Worm (Caenorhabditis elegans) whole organism, L2 larva: Measurements from ENCODE around the gene Y62F5A.10.
"Not testable (repeated sequence)": the region's sequence is repeated elsewhere in the genome, so short reads cannot be mapped to it uniquely, and the experiment has no call there.

Experiments
- C34F6.9 ChIP-seq: fragments of 150-350 bp; optimal IDR thresholded peaks from 2 replicates; lab custom pipeline; 2014; ENCODE audit warnings: missing biosample characterization, missing genetic modification characterization
- F13H6.1 ChIP-seq: sonication (generic microtip); optimal IDR thresholded peaks from 2 replicates; lab custom pipeline; 2016; ENCODE audit warnings: missing genetic modification characterization, missing compliant biosample characterization
- Y55F3AM.14 ChIP-seq: fragments of 200-800 bp; sonication (Bioruptor generic); optimal IDR thresholded peaks from 2 replicates; lab custom pipeline; 2018; ENCODE audit warnings: mild to moderate bottlenecking, missing genetic modification characterization, missing compliant biosample characterization
- ZK546.5 ChIP-seq: sonication (generic microtip); optimal IDR thresholded peaks from 2 replicates; lab custom pipeline; 2017; ENCODE audit warnings: missing biosample characterization, missing genetic modification characterization
- aly-2 ChIP-seq: fragments of 150-350 bp; optimal IDR thresholded peaks from 2 replicates; lab custom pipeline; 2014; ENCODE audit warnings: missing biosample characterization, missing genetic modification characterization
- ama-1 ChIP-seq: fragments of 150-350 bp; optimal IDR thresholded peaks from 2 replicates; lab custom pipeline; 2018; ENCODE audit warnings: inconsistent platforms
- ceh-82 ChIP-seq: fragments of 150-350 bp; optimal IDR thresholded peaks from 2 replicates; lab custom pipeline; 2014; ENCODE audit warnings: missing biosample characterization, missing genetic modification characterization
- crh-2 ChIP-seq: sonication (generic microtip); optimal IDR thresholded peaks from 2 replicates; lab custom pipeline; 2017; ENCODE audit warnings: missing biosample characterization, missing genetic modification characterization
- dmd-4 ChIP-seq: sonication (generic microtip); optimal IDR thresholded peaks from 2 replicates; lab custom pipeline; 2017; ENCODE audit warnings: missing biosample characterization, missing genetic modification characterization
- egl-27 ChIP-seq: sonication (generic microtip); optimal IDR thresholded peaks from 3 replicates; lab custom pipeline; 2017; ENCODE audit warnings: missing biosample characterization, missing genetic modification reagents, missing genetic modification characterization
- elt-3 ChIP-seq: sonication (generic microtip); optimal IDR thresholded peaks from 2 replicates; lab custom pipeline; 2017; ENCODE audit warnings: missing biosample characterization, missing genetic modification characterization
- fos-1 ChIP-seq: fragments of 150-350 bp; optimal IDR thresholded peaks from 2 replicates; lab custom pipeline; 2014; ENCODE audit warnings: missing biosample characterization, missing genetic modification characterization
- gmeb-1 ChIP-seq: fragments of 150-350 bp; optimal IDR thresholded peaks from 2 replicates; lab custom pipeline; 2014; ENCODE audit warnings: missing biosample characterization, missing genetic modification characterization
- lin-11 ChIP-seq: fragments of 150-350 bp; sonication (generic microtip); optimal IDR thresholded peaks from 2 replicates; lab custom pipeline; 2014; ENCODE audit warnings: missing biosample characterization, missing genetic modification characterization, inconsistent platforms, mixed read lengths
- lin-13 ChIP-seq: fragments of 150-350 bp; optimal IDR thresholded peaks from 2 replicates; lab custom pipeline; 2014; ENCODE audit warnings: missing biosample characterization, missing genetic modification reagents, missing genetic modification characterization
- lin-39 ChIP-seq: fragments of 150-350 bp; optimal IDR thresholded peaks from 2 replicates; lab custom pipeline; 2014; ENCODE audit warnings: missing biosample characterization, missing genetic modification reagents, missing genetic modification characterization
- lsy-2 ChIP-seq, 2 experiments: fragments of 150-350 bp in 1 of 2; sonication (generic microtip) in 1 of 2; optimal IDR thresholded peaks; 2 replicates each; lab custom pipeline; 2014 to 2017; ENCODE audit warnings: missing biosample characterization in 2 of 2, missing genetic modification characterization in 2 of 2
- mab-5 ChIP-seq: fragments of 150-350 bp; optimal IDR thresholded peaks from 2 replicates; lab custom pipeline; 2014; ENCODE audit warnings: missing biosample characterization, missing genetic modification characterization
- mbf-1 ChIP-seq: sonication (generic microtip); optimal IDR thresholded peaks from 2 replicates; lab custom pipeline; 2017; ENCODE audit warnings: missing biosample characterization, missing genetic modification characterization
- mdl-1 ChIP-seq, 2 experiments: fragments of 150-350 bp in 1 of 2; sonication (generic microtip) in 1 of 2; optimal IDR thresholded peaks; 2 replicates each; lab custom pipeline; 2017; ENCODE audit warnings: missing biosample characterization in 2 of 2, missing genetic modification characterization in 2 of 2
- nhr-129 ChIP-seq: fragments of 150-350 bp; optimal IDR thresholded peaks from 2 replicates; lab custom pipeline; 2014; ENCODE audit warnings: missing biosample characterization, missing genetic modification characterization
- nhr-21 ChIP-seq: fragments of 150-350 bp; optimal IDR thresholded peaks from 2 replicates; lab custom pipeline; 2014; ENCODE audit warnings: missing biosample characterization, missing genetic modification characterization
- nhr-237 ChIP-seq: fragments of 150-350 bp; optimal IDR thresholded peaks from 2 replicates; lab custom pipeline; 2014; ENCODE audit warnings: missing biosample characterization, missing genetic modification characterization
- nhr-25 ChIP-seq: fragments of 150-350 bp; sonication (generic microtip); optimal IDR thresholded peaks from 3 replicates; lab custom pipeline; 2014; ENCODE audit warnings: missing biosample characterization, missing genetic modification characterization
- nhr-6 ChIP-seq: fragments of 150-350 bp; optimal IDR thresholded peaks from 2 replicates; lab custom pipeline; 2014; ENCODE audit warnings: missing biosample characterization, missing genetic modification characterization
- nhr-77 ChIP-seq: fragments of 150-350 bp; optimal IDR thresholded peaks from 2 replicates; lab custom pipeline; 2014; ENCODE audit warnings: missing biosample characterization, missing genetic modification characterization
- peb-1 ChIP-seq: fragments of 150-350 bp; optimal IDR thresholded peaks from 2 replicates; lab custom pipeline; 2014; ENCODE audit warnings: missing biosample characterization, missing genetic modification characterization
- sem-4 ChIP-seq: fragments of 150-350 bp; optimal IDR thresholded peaks from 2 replicates; lab custom pipeline; 2014; ENCODE audit warnings: missing biosample characterization, missing genetic modification reagents, missing genetic modification characterization
- skn-1 ChIP-seq: sonication (generic microtip); optimal IDR thresholded peaks from 2 replicates; lab custom pipeline; 2017; ENCODE audit warnings: missing biosample characterization, missing genetic modification characterization
- sma-3 ChIP-seq: sonication (generic microtip); optimal IDR thresholded peaks from 2 replicates; lab custom pipeline; 2016; ENCODE audit warnings: missing genetic modification reagents, missing genetic modification characterization, missing compliant biosample characterization
- sma-9 ChIP-seq, 2 experiments: fragments of 150-350 bp in 1 of 2; sonication (generic microtip) in 1 of 2; optimal IDR thresholded peaks; 2 replicates each; lab custom pipeline; 2014 to 2016; ENCODE audit warnings: missing genetic modification characterization in 2 of 2, mild to moderate bottlenecking in 1 of 2, missing biosample characterization in 1 of 2, missing compliant biosample characterization in 1 of 2, missing genetic modification reagents in 1 of 2, moderate library complexity in 1 of 2
- snpc-4 ChIP-seq: fragments of 150-350 bp; optimal IDR thresholded peaks from 2 replicates; lab custom pipeline; 2014; ENCODE audit warnings: missing biosample characterization, missing genetic modification characterization
- unc-55 ChIP-seq: fragments of 150-350 bp; sonication (generic microtip); optimal IDR thresholded peaks from 3 replicates; lab custom pipeline; 2014; ENCODE audit warnings: missing biosample characterization, missing genetic modification reagents, missing genetic modification characterization
- unc-62 ChIP-seq: fragments of 150-350 bp; optimal IDR thresholded peaks from 2 replicates; lab custom pipeline; 2014; ENCODE audit warnings: missing biosample characterization, missing genetic modification reagents, missing genetic modification characterization
- zag-1 ChIP-seq: fragments of 150-350 bp; optimal IDR thresholded peaks from 2 replicates; lab custom pipeline; 2014; ENCODE audit warnings: missing biosample characterization, missing genetic modification characterization
- ztf-4 ChIP-seq: fragments of 150-350 bp; optimal IDR thresholded peaks from 2 replicates; lab custom pipeline; 2014; ENCODE audit warnings: missing biosample characterization, missing genetic modification characterization

Y62F5A.10 gene

DNA sequence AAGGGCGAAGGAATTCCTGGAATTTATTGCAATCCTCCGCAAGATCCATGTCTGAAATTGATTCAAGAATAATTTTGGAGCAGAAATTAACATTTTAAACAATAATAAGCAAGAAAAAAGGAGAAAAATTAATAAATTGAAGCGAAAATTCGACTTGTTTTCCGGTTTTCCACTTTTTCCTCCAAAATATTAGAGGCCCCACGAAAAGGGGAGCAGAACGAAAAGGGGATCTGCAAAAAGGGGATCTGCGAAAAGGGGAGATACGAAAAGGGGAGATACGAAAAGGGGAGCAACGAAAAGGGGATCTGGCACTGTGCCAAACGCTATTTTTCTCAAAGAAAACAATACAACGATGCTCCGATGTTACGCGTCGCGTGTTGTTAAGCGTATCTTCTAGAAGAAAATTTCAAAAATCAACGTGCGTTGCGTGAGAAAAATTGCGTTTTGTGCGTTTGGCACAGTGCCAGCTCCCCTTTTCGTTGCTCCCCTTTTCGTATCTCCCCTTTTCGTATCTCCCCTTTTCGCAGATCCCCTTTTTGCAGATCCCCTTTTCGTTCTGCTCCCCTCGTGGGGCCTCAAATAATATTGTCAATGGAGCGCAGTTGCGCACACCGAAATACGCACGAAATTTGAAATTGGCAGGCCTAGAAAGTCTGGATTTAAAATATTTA lies 13.2 kb downstream of the Y62F5A.10 start, which contains the start of gene Y62F5A.12:
Gene Y62F5A.12 (minus strand): TSS at position 51 of the 671 bp plus-strand sequence.
- TF ChIP-seq nhr-129 (tag; lab: Kevin White, UChicago) = peak; percentile 69
- peak; percentile 2 for TF ChIP-seq zag-1 (tag; lab: Kevin White, UChicago)
- peak; percentile 10 for TF ChIP-seq snpc-4 (tag; lab: Kevin White, UChicago)
- TF ChIP-seq lsy-2 (tag; optimal IDR thresholded peaks at IDR 0.05; lab: Kevin White, UChicago) = peak; percentile 59 to 81
- peak; percentile 62 for TF ChIP-seq C34F6.9
- TF ChIP-seq nhr-6 (tag; lab: Kevin White, UChicago) = peak; percentile 5
- TF ChIP-seq egl-27 (tag; lab: Kevin White, UChicago) = peak; percentile 64
- peak in 1 of 2 experiments; percentile 58 for TF ChIP-seq mdl-1 (tag; optimal IDR thresholded peaks at IDR 0.05; lab: Kevin White, UChicago)
- TF ChIP-seq fos-1 (tag; lab: Kevin White, UChicago) = peak; percentile 12
- peak; percentile 65 for TF ChIP-seq ceh-82 (tag; lab: Kevin White, UChicago)
- peak; percentile 88 for TF ChIP-seq lin-13 (GFP tag; lab: Kevin White, UChicago)
- TF ChIP-seq nhr-25 = peak; percentile 52
- TF ChIP-seq nhr-21 (tag; lab: Kevin White, UChicago) = peak; percentile 54
- peak; percentile 68 for TF ChIP-seq unc-55 (GFP tag; lab: Kevin White, UChicago)
- TF ChIP-seq sma-3 (GFP tag; lab: Kevin White, UChicago) = peak; percentile 94
- TF ChIP-seq Y55F3AM.14 (GFP tag; lab: Kevin White, UChicago) = peak; percentile 73
- peak; percentile 39 for TF ChIP-seq lin-11 (tag; lab: Kevin White, UChicago)
- peak; percentile 89 for TF ChIP-seq F13H6.1 (tag; lab: Kevin White, UChicago)
- peak; percentile 5 for TF ChIP-seq mab-5
- TF ChIP-seq crh-2 (tag; lab: Kevin White, UChicago) = peak; percentile 71
- TF ChIP-seq ztf-4 (tag; lab: Kevin White, UChicago) = peak; percentile 49
- TF ChIP-seq gmeb-1 (tag; lab: Kevin White, UChicago) = peak; percentile 86
- TF ChIP-seq sem-4 = peak; percentile 50
- peak; percentile 38 for TF ChIP-seq ZK546.5 (tag; lab: Kevin White, UChicago)
- TF ChIP-seq sma-9 (GFP tag; optimal IDR thresholded peaks at IDR 0.05; lab: Kevin White, UChicago) = peak; percentile 88
- TF ChIP-seq sma-9 (tag; optimal IDR thresholded peaks at IDR 0.05; lab: Kevin White, UChicago) = not testable (repeated sequence)

DNA sequence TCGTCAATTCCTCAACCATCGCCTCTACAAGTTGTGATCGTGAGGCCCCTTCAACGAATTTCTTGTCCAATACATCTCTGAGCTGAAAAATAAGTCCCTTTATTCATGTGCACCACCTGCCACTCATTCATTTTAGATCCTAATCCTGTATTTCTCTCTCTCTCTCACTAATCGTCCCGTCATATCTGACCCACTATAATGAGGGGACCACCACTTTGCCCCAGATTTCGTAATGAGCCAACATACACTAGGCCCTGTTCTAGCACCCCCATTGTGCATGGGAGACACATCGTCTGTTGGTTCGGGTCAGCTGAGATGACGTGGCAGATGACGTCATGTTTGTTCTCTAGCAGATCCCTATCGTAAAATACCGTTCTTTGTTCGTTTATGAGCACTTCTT lies 14.0 kb downstream of the Y62F5A.10 start:
- TF ChIP-seq unc-62 (GFP tag; lab: Kevin White, UChicago) (no peak), ZK546.5 (tag; lab: Kevin White, UChicago) (no peak), ama-1 (no peak), nhr-6 (tag; lab: Kevin White, UChicago) (no peak), dmd-4 (no peak), elt-3 (tag; lab: Kevin White, UChicago) (no peak), nhr-21 (tag; lab: Kevin White, UChicago) (no peak), unc-55 (GFP tag; lab: Kevin White, UChicago) (no peak), aly-2 (tag; lab: Kevin White, UChicago) (no peak), mbf-1 (tag; lab: Kevin White, UChicago) (no peak), peb-1 (tag; lab: Kevin White, UChicago) (no peak), nhr-237 (no peak), mdl-1 (tag; optimal IDR thresholded peaks at IDR 0.05; lab: Kevin White, UChicago) (no peak), C34F6.9 (no peak), skn-1 (tag; lab: Kevin White, UChicago) (no peak), fos-1 (tag; lab: Kevin White, UChicago) (no peak), nhr-77 (tag; lab: Kevin White, UChicago) (no peak), sma-9 (GFP tag; optimal IDR thresholded peaks at IDR 0.05; lab: Kevin White, UChicago) (no peak), sma-9 (tag; optimal IDR thresholded peaks at IDR 0.05; lab: Kevin White, UChicago) (no peak)

DNA sequence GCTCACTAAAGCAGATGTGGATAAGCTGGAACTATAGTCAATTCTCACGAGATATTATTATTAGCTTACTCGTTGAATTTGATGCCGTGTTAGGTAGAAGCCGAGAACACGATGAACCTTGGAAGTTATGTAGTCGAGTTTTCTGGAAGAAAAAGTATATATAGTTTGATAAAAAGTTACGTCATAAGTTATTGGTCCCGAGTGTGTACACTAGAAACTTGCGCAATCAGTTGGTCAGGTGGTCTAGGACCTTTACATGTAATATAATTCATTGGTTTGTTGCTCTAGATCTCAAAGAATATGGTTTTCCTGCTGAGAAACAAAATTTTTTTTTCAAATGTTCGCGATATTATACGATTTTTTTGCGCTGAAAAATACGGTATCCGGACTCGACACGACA lies 14.5 kb downstream of the Y62F5A.10 start:
- TF ChIP-seq unc-62 (GFP tag; lab: Kevin White, UChicago) (no peak), nhr-21 (tag; lab: Kevin White, UChicago) (no peak), unc-55 (GFP tag; lab: Kevin White, UChicago) (no peak), ZK546.5 (tag; lab: Kevin White, UChicago) (no peak), nhr-237 (no peak), lin-39 (tag; lab: Kevin White, UChicago) (no peak)
